Fruit fly (Drosophila melanogaster): Measurements from ENCODE around the gene Srp72.

Srp72 gene

DNA sequence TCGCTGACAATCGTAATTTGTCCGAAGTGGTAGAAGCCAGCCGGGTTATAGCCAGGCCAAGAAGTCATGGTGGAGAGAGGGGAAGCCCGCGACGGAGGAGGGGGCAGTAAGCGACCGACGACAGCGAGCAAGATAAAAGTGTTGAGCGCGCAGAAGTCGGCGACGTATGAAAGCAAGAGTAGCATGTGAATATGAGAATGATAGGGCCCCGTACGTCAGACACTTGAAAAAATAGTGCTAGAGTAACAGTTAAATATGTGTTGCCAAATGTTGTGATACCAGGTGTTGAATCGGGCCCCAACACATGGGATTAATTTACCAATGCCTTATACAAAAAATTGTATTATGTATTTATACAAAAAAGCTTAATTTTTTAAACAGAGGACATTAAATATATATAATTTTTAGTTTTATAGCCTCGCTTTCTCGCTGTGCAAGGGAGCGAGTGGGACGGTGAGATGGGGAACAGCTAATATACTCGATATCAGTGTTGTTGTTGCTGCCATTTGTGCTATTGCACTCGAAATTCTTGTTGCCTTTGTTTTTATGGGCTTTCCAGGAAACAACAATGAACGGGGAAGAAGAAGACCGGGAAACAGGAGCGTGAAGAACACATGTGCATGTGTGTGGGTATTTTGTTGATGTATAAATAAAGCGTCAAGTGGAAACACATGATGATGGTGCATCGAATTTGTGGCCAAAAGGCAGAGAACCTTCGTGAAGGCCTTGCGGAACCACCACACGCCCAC lies 38.5 kb upstream of the Srp72 start (continued):
- TF ChIP-seq grau (tag; optimal IDR thresholded peaks at IDR 0.05): peak; percentile 87
- TF ChIP-seq CG8281 (tag; optimal IDR thresholded peaks at IDR 0.05): peak; percentile 65
- TF ChIP-seq inv (GFP tag; IDR thresholded peaks at IDR 0.05; ENCODE audit: partially characterized antibody): no peak
- no peak for TF ChIP-seq Dip3 (GFP tag; optimal IDR thresholded peaks at IDR 0.05)
- no peak for TF ChIP-seq maf-S (GFP tag; optimal IDR thresholded peaks at IDR 0.05)
- peak; percentile 1 for TF ChIP-seq CG1647 (GFP tag; optimal IDR thresholded peaks at IDR 0.05)
- TF ChIP-seq dati (GFP tag; IDR thresholded peaks at IDR 0.05): peak; percentile 62; the same call in 1 of the 2 replicates
- TF ChIP-seq Meics (GFP tag; optimal IDR thresholded peaks at IDR 0.05): peak; percentile 88
- TF ChIP-seq Six4 (GFP tag; optimal IDR thresholded peaks at IDR 0.05): peak; percentile 73
- peak; percentile 74 for TF ChIP-seq CG9215 (GFP tag; IDR thresholded peaks at IDR 0.05)
- TF ChIP-seq CG2116 (GFP tag; optimal IDR thresholded peaks at IDR 0.05): peak; percentile 40
- TF ChIP-seq crc (GFP tag; optimal IDR thresholded peaks at IDR 0.05): no peak
- peak; percentile 77 for TF ChIP-seq Hand (GFP tag; optimal IDR thresholded peaks at IDR 0.05)
- TF ChIP-seq bab2 (GFP tag; optimal IDR thresholded peaks at IDR 0.05): peak; percentile 5
- TF ChIP-seq Bgb (GFP tag; IDR thresholded peaks at IDR 0.05; ENCODE audit: partially characterized antibody): peak; percentile 35; the same call in 1 of the 2 replicates
- no peak for TF ChIP-seq tna (GFP tag; IDR thresholded peaks at IDR 0.05; ENCODE audit: partially characterized antibody)
- TF ChIP-seq pb (GFP tag; optimal IDR thresholded peaks at IDR 0.05): no peak
- peak; percentile 81 for TF ChIP-seq Hmr (GFP tag; optimal IDR thresholded peaks at IDR 0.05)
- peak; percentile 89 for TF ChIP-seq CG5180 (GFP tag; optimal IDR thresholded peaks at IDR 0.05)
- TF ChIP-seq lab (GFP tag; optimal IDR thresholded peaks at IDR 0.05): peak; percentile 92
- peak; percentile 63 for TF ChIP-seq ro (GFP tag; IDR thresholded peaks at IDR 0.05)
- peak; percentile 71 for TF ChIP-seq klu (GFP tag; IDR thresholded peaks at IDR 0.05)
- peak; percentile 42; the same call in 1 of the 2 replicates for TF ChIP-seq E2f2 (GFP tag; IDR thresholded peaks at IDR 0.05)
- no peak for TF ChIP-seq CG7745 (tag; optimal IDR thresholded peaks at IDR 0.05)
- TF ChIP-seq sd (tag; optimal IDR thresholded peaks at IDR 0.05): peak; percentile 60
- TF ChIP-seq kay (GFP tag; optimal IDR thresholded peaks at IDR 0.05): peak; percentile 62
- peak; percentile 27 for TF ChIP-seq CG7928 (GFP tag; optimal IDR thresholded peaks at IDR 0.05)
- TF ChIP-seq esg (GFP tag; conservative IDR thresholded peaks at IDR 0.05): peak; percentile 85
- peak; percentile 86 for TF ChIP-seq HLH3B (GFP tag; IDR thresholded peaks at IDR 0.05)
- TF ChIP-seq Sox100B (GFP tag; optimal IDR thresholded peaks at IDR 0.05): peak; percentile 82
- peak; percentile 87 for TF ChIP-seq CG14667 (GFP tag; IDR thresholded peaks at IDR 0.05)
- peak; percentile 71 for TF ChIP-seq ssp (GFP tag; IDR thresholded peaks at IDR 0.05)
- 0 out of 2 replicates have a peak, but pooled peaks have one; percentile 18 for TF ChIP-seq Dref (GFP tag; IDR thresholded peaks at IDR 0.05)
- TF ChIP-seq chn (GFP tag; optimal IDR thresholded peaks at IDR 0.05): peak; percentile 55
- TF ChIP-seq CG34224 (GFP tag; IDR thresholded peaks at IDR 0.05; ENCODE audit: partially characterized antibody): no peak
- TF ChIP-seq Dbx (GFP tag; IDR thresholded peaks at IDR 0.05): peak; percentile 90
- peak; percentile 88 for TF ChIP-seq fd96Cb (tag; optimal IDR thresholded peaks at IDR 0.05)
- peak; percentile 81 for TF ChIP-seq ci (GFP tag; IDR thresholded peaks at IDR 0.05)
- peak; percentile 85 for TF ChIP-seq gcm (GFP tag; optimal IDR thresholded peaks at IDR 0.05)
- peak; percentile 78 for TF ChIP-seq CG9932 (GFP tag; IDR thresholded peaks at IDR 0.05)
- peak; percentile 78 for TF ChIP-seq Drgx (GFP tag; IDR thresholded peaks at IDR 0.05)
- TF ChIP-seq CG9797 (GFP tag; optimal IDR thresholded peaks at IDR 0.05): no peak
- TF ChIP-seq wek (GFP tag; optimal IDR thresholded peaks at IDR 0.05): no peak
- TF ChIP-seq PHDP (tag; optimal IDR thresholded peaks at IDR 0.05): peak; percentile 88
- peak; percentile 48; the same call in 1 of the 2 replicates for TF ChIP-seq Taf1 (GFP tag; IDR thresholded peaks at IDR 0.05)
- peak; percentile 74 for TF ChIP-seq CG17568 (GFP tag; optimal IDR thresholded peaks at IDR 0.05)
- peak; percentile 64; the same call in 1 of the 3 replicates for TF ChIP-seq CG6175 (GFP tag; IDR thresholded peaks at IDR 0.05)
- TF ChIP-seq Lhr (GFP tag; optimal IDR thresholded peaks at IDR 0.05): peak; percentile 65
- peak; percentile 42 for TF ChIP-seq CG1603 (tag; optimal IDR thresholded peaks at IDR 0.05)
